Fruit fly (Drosophila melanogaster): Measurements from ENCODE around the gene Mybbp1A.

Mybbp1A gene

dm6 chrX:610048-610447 lies 19.5 kb upstream of the Mybbp1A start:
- TF ChIP-seq CG14655 (GFP tag; optimal IDR thresholded peaks at IDR 0.05) (no peak), CG12605 (GFP tag; IDR thresholded peaks at IDR 0.05) (no peak), Pif1B (GFP tag; optimal IDR thresholded peaks at IDR 0.05) (no peak), CG8159 (tag; optimal IDR thresholded peaks at IDR 0.05) (no peak), CG9948 (tag; optimal IDR thresholded peaks at IDR 0.05) (no peak), fd96Ca (GFP tag; IDR thresholded peaks at IDR 0.05) (no peak), rn (GFP tag; IDR thresholded peaks at IDR 0.05) (no peak), CG15710 (tag; optimal IDR thresholded peaks at IDR 0.05) (no peak), Pif1A (GFP tag; optimal IDR thresholded peaks at IDR 0.05) (no peak), CG17806 (tag; optimal IDR thresholded peaks at IDR 0.05) (no peak), D1 (tag; optimal IDR thresholded peaks at IDR 0.05) (no peak), EcR (GFP tag; optimal IDR thresholded peaks at IDR 0.05) (no peak), CG13204 (GFP tag; optimal IDR thresholded peaks at IDR 0.05) (no peak), Ets98B (GFP tag; IDR thresholded peaks at IDR 0.05) (no peak), CG34367 (tag; optimal IDR thresholded peaks at IDR 0.05) (no peak), CG32121 (GFP tag; IDR thresholded peaks at IDR 0.05) (no peak), CG8301 (tag; optimal IDR thresholded peaks at IDR 0.05) (no peak)

DNA sequence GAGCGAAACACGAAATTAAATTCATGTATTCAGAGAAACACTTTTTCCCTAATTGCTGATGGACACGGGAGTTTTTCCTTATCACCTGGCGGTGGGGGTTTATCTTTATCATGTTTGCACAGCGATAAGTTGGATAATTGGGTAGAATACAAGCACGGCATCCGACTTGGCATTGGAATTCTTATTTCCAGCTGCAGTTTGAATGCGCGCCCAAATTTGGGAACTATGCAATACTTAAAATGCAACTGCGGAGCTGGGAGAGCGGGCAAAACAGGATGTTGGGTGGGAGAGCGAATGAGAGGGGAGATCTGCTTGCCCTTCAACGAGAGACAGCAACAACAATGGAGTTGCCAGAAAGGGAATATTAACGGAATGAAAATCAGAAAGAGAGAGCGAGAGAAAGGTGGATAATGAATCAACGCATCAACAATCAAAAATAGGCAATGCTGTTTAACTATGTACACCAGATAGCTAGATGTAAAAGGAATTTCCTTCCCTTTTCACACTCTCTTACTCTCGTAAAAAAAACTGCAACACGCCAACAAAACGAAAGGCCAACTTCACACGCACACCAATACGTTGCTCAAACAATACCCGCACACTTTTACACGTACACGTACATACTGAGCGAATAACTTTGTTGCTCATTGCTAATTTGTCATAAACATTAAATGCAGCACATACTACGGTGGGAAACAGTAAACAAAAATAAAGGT lies 12.7 kb upstream of the Mybbp1A start:
- peak; percentile 5 for TF ChIP-seq Snoo (tag; optimal IDR thresholded peaks at IDR 0.05)
- TF ChIP-seq rn (GFP tag; IDR thresholded peaks at IDR 0.05): no peak
- no peak for TF ChIP-seq CG15710 (tag; optimal IDR thresholded peaks at IDR 0.05)
- TF ChIP-seq CG10348 (GFP tag; IDR thresholded peaks at IDR 0.05): no peak
- no peak for TF ChIP-seq CG8301 (tag; optimal IDR thresholded peaks at IDR 0.05)
- TF ChIP-seq gl (tag; optimal IDR thresholded peaks at IDR 0.05): no peak
- 0 out of 3 replicates have a peak, but pooled peaks have one; percentile 22 for TF ChIP-seq CG4496 (GFP tag; IDR thresholded peaks at IDR 0.05)
- no peak for TF ChIP-seq CG9948 (tag; optimal IDR thresholded peaks at IDR 0.05)
- no peak for TF ChIP-seq fd96Ca (GFP tag; IDR thresholded peaks at IDR 0.05)
- TF ChIP-seq CG8159 (tag; optimal IDR thresholded peaks at IDR 0.05): no peak

DNA sequence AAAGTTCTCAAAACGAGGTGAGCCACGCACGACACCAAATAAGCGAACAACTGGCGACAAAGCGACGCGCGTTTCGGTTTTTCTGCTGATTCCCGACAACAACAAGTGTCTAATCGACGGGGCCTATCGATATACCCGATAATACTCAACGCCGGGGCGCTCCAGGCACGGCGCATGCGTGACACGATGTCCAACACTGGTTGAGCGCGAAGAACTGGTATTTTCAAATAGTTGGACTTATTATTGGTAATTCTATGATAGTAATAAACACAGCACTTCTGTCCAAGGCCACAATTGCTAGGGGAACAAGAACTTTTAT lies 12.1 kb upstream of the Mybbp1A start:
- TF ChIP-seq gl (tag; optimal IDR thresholded peaks at IDR 0.05): no peak
- no peak for TF ChIP-seq CG9948 (tag; optimal IDR thresholded peaks at IDR 0.05)
- no peak for TF ChIP-seq CG14655 (GFP tag; optimal IDR thresholded peaks at IDR 0.05)
- TF ChIP-seq CG8159 (tag; optimal IDR thresholded peaks at IDR 0.05): no peak
- TF ChIP-seq CG34367 (tag; optimal IDR thresholded peaks at IDR 0.05): no peak
- no peak for TF ChIP-seq Pif1A (GFP tag; optimal IDR thresholded peaks at IDR 0.05)
- TF ChIP-seq CG4496 (GFP tag; IDR thresholded peaks at IDR 0.05): no peak
- no peak for TF ChIP-seq fd96Ca (GFP tag; IDR thresholded peaks at IDR 0.05)
- no peak for TF ChIP-seq CG10348 (GFP tag; IDR thresholded peaks at IDR 0.05)
- TF ChIP-seq rn (GFP tag; IDR thresholded peaks at IDR 0.05): no peak
- TF ChIP-seq D1 (tag; optimal IDR thresholded peaks at IDR 0.05): no peak
- no peak for TF ChIP-seq Snoo (tag; optimal IDR thresholded peaks at IDR 0.05)
- TF ChIP-seq CG12605 (GFP tag; IDR thresholded peaks at IDR 0.05): no peak
- TF ChIP-seq EcR (GFP tag; optimal IDR thresholded peaks at IDR 0.05): no peak
- no peak for TF ChIP-seq CG8301 (tag; optimal IDR thresholded peaks at IDR 0.05)
- TF ChIP-seq Ets98B (GFP tag; IDR thresholded peaks at IDR 0.05): no peak

DNA sequence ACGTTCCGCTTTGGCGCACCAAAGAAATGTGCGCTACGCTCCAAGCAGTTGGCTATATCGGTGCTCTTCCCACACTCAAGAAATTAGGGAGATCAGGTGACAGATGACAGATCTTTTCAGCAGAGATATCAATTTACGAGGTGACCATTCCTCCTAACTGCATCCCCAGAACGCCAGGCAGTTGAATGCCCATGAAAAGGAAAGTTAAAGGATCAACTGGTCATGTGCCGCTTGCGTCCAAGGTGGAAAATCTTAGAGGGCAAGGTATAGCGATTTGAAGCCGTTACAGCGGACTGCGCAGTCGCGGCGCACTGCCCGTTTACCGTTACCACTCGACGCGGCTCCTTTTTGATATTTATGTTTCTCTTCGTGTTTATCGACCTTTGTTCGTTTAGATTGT lies 11.0 kb upstream of the Mybbp1A start:
- no peak for TF ChIP-seq CG9948 (tag; optimal IDR thresholded peaks at IDR 0.05)
- no peak for TF ChIP-seq CG8159 (tag; optimal IDR thresholded peaks at IDR 0.05)
- TF ChIP-seq CG13204 (GFP tag; optimal IDR thresholded peaks at IDR 0.05): no peak
- 0 out of 3 replicates have a peak, but pooled peaks have one; percentile 32 for TF ChIP-seq CG4496 (GFP tag; IDR thresholded peaks at IDR 0.05)
- no peak for TF ChIP-seq CG17806 (tag; optimal IDR thresholded peaks at IDR 0.05)
- peak; percentile 1 for TF ChIP-seq CG8301 (tag; optimal IDR thresholded peaks at IDR 0.05)

DNA sequence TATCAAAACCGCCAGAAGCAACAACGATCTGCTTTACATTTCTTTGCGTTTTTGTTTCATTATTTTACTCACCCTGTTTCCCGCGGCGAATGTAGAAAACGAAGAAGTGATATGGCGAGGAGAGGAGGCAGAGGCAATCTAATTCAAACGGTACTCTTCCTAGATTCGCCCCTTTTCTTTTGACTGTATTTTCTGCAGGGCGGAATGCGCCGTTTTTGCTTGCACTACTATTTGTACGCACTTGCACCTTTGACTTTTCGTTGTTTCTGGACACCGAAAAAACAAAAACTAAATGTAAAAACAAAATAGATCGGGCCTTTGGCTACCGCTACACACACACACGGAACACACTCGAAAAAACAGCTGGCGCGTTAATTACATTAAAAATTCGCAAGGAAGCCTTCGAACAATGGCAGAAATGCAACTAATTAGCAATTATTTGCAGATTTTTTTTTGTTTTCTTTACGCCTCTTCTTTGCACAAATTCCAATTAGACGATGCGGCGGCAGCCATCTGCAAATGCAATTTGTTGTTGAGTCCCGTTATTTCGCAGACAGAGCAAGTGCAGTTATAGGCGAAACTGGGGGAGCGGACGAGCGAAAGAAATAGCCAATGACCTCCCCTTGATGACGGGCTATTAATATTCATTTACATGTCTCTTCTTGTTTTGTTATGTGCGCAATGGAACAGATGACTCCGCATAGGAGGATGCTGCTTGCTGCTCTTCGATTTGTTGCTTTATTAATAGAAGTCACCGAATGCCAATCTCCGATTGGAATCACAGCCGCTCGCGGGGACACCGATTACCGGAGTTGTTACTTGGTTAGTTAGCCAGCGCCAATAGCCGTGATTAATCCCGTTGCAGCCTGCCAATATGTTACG lies 10.1 kb upstream of the Mybbp1A start:
- no peak for TF ChIP-seq rn (GFP tag; IDR thresholded peaks at IDR 0.05)
- TF ChIP-seq D1 (tag; optimal IDR thresholded peaks at IDR 0.05): no peak
- TF ChIP-seq Pif1B (GFP tag; optimal IDR thresholded peaks at IDR 0.05): no peak
- TF ChIP-seq Ets98B (GFP tag; IDR thresholded peaks at IDR 0.05): peak; percentile 22; the same call in 1 of the 2 replicates
- no peak for TF ChIP-seq CG8301 (tag; optimal IDR thresholded peaks at IDR 0.05)
- peak; percentile 91 for TF ChIP-seq EcR (GFP tag; optimal IDR thresholded peaks at IDR 0.05)
- no peak for TF ChIP-seq Snoo (tag; optimal IDR thresholded peaks at IDR 0.05)
- TF ChIP-seq fd96Ca (GFP tag; IDR thresholded peaks at IDR 0.05): peak; percentile 29; the same call in 1 of the 3 replicates
- no peak for TF ChIP-seq CG8159 (tag; optimal IDR thresholded peaks at IDR 0.05)
- TF ChIP-seq CG10348 (GFP tag; IDR thresholded peaks at IDR 0.05): no peak

DNA sequence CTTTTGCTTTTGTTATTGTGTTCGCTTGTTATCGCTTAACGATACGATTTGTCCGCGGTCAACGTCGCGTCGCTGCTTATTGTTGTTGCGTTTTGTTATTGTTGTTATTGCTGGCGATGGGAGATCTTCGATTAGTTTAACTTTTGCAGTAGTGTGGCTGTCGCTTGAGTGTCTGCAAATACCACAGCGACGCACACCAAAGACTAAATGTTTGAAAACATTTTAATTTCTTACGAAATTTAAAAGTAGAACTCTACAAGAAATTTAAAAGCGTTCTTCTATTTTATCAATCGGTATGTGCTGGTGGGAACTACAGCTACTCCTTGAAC lies 9.5 kb upstream of the Mybbp1A start, which contains the start of gene spdi:
spdi (minus strand) TSS at position 94 of the 329 bp plus-strand sequence.
- TF ChIP-seq Snoo (tag; optimal IDR thresholded peaks at IDR 0.05): no peak
- TF ChIP-seq fd96Ca (GFP tag; IDR thresholded peaks at IDR 0.05): no peak
- no peak for TF ChIP-seq CG14655 (GFP tag; optimal IDR thresholded peaks at IDR 0.05)

All from whole organism, pupa.